Fruit fly (Drosophila melanogaster) whole organism, adult: Measurements from ENCODE around the gene CG13875.

ENCODE experiments used
- CG14711 ChIP-seq: fragments of 200-800 bp; sonication (Bioruptor generic); optimal IDR thresholded peaks from 2 replicates; lab custom pipeline; 2018; ENCODE audit warnings: missing biosample characterization, mild to moderate bottlenecking, missing genetic modification characterization, moderate library complexity
- CG7101 ChIP-seq: fragments of 200-800 bp; sonication (Bioruptor generic); optimal IDR thresholded peaks from 2 replicates; lab custom pipeline; 2018; ENCODE audit warnings: missing biosample characterization, mild to moderate bottlenecking, missing genetic modification characterization, moderate library complexity
- Hr96 ChIP-seq: fragments of 200-800 bp; sonication (Bioruptor generic); optimal IDR thresholded peaks from 2 replicates; lab custom pipeline; 2016; ENCODE audit warnings: missing biosample characterization, missing genetic modification characterization

DNA sequence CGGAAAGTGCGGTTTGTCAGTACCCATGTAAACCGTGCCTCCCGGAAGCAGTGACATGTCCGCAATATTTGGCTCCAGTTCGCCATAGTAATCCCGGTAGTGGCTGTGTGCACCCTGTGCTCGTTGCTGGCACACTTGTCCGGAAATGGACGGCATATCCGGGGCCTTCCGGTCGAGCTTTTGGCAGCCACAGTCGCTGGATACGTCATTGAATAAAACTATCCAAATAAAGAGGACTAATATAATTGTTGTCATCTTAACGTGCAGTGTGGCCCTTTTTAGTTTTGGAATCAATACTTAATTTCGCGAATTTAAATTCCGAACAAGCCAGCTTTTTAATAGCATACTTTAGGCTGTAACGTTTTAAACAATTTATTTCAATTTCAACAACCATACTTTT is 3.8 kb upstream of the CG13875 start, which contains the start of gene CG7049:
- TF ChIP-seq Hr96 (GFP tag; lab: Kevin White, UChicago) (no peak), CG14711 (tag; lab: Kevin White, UChicago) (peak; percentile 7), CG7101 (tag; lab: Kevin White, UChicago) (no peak)
